Worm (Caenorhabditis elegans): ENCODE data around the gene snb-1.

ce11 chrV:6645810-6646209 lies 10.5 kb downstream of the snb-1 start:
- TF ChIP-seq nhr-11 (tag; optimal IDR thresholded peaks at IDR 0.05) (no peak), eyg-1 (tag; optimal IDR thresholded peaks at IDR 0.05) (no peak), ceh-18 (tag; optimal IDR thresholded peaks at IDR 0.05) (no peak), fkh-10 (GFP tag; optimal IDR thresholded peaks at IDR 0.05) (no peak), nfya-1 (tag; optimal IDR thresholded peaks at IDR 0.05) (no peak), unc-55 (GFP tag; optimal IDR thresholded peaks at IDR 0.05) (no peak), fax-1 (tag; optimal IDR thresholded peaks at IDR 0.05) (no peak), pqm-1 (tag; optimal IDR thresholded peaks at IDR 0.05) (no peak)
